Fruit fly (Drosophila melanogaster) S2 (cell line): ENCODE measurements around the gene CG5326.

Experiments used
- CG8478 ChIP-seq: fragments of >200 bp; optimal IDR thresholded peaks from 2 replicates; lab custom pipeline; 2018
- CTCF ChIP-seq, 2 experiments: fragments of >200 bp; optimal IDR thresholded peaks; 2 replicates each; lab custom pipeline; 2018

DNA sequence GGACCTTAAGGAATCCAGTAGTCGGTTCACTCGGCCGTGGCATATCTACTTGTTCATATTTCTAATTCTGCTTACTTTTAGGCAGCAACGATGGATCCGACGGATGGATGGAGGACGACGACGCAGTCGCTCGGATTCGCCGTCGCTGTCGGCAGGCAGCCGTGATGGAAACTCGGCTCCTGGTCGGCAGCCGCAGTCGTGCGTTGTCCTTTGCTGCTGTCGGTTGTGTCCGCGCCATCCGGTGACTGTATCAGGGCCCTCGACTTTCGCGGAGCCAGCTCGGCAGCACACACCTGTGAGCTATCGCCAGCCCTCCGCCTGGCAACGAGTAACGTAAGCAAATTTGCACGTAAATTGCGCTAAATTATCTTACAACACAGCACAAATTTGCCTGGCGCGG is 42.7 kb downstream of the CG5326 start, which contains the start of gene Octbeta1R:
- TF ChIP-seq CG8478 (lab: Kevin White, UChicago) (no peak), CTCF (optimal IDR thresholded peaks at IDR 0.05; lab: Kevin White, UChicago) (no peak)
